Worm (Caenorhabditis elegans) whole organism, early embryonic: ENCODE results near the gene cpr-8.

Experiments
- B0310.2 ChIP-seq: sonication (generic microtip); optimal IDR thresholded peaks from 2 replicates; lab custom pipeline; 2016; ENCODE audit warnings: mild to moderate bottlenecking, missing genetic modification characterization, missing compliant biosample characterization
- F13C5.2 ChIP-seq: sonication (generic microtip); optimal IDR thresholded peaks from 2 replicates; lab custom pipeline; 2017; ENCODE audit warnings: mild to moderate bottlenecking, missing genetic modification characterization, inconsistent platforms, missing compliant biosample characterization
- aly-1 ChIP-seq: sonication (generic microtip); optimal IDR thresholded peaks from 2 replicates; lab custom pipeline; 2016; ENCODE audit warnings: missing genetic modification characterization, missing compliant biosample characterization
- ama-1 ChIP-seq: fragments of 150-350 bp; optimal IDR thresholded peaks from 2 replicates; lab custom pipeline; 2014
- ceh-13 ChIP-seq: fragments of 200-800 bp; sonication (Bioruptor generic); optimal IDR thresholded peaks from 2 replicates; lab custom pipeline; 2018; ENCODE audit warnings: mild to moderate bottlenecking, missing genetic modification characterization, missing compliant biosample characterization
- ceh-36 ChIP-seq: sonication (generic microtip); optimal IDR thresholded peaks from 2 replicates; lab custom pipeline; 2016; ENCODE audit warnings: missing genetic modification characterization, inconsistent platforms, missing compliant biosample characterization
- ets-7 ChIP-seq: sonication (generic microtip); optimal IDR thresholded peaks from 2 replicates; lab custom pipeline; 2016; ENCODE audit warnings: missing genotype, missing genetic modification characterization, missing compliant biosample characterization
- flt-1 ChIP-seq: fragments of 200-800 bp; sonication (Bioruptor generic); IDR thresholded peaks from 2 replicates; pipeline ENCODE4 v1.3.6; 2022; ENCODE audit warnings: missing genetic modification characterization, missing compliant biosample characterization
- hmbx-1 ChIP-seq: sonication (generic microtip); optimal IDR thresholded peaks from 2 replicates; lab custom pipeline; 2016; ENCODE audit warnings: mild to moderate bottlenecking, missing genetic modification characterization, missing compliant biosample characterization
- hmg-4 ChIP-seq: fragments of 200-800 bp; sonication (Bioruptor generic); optimal IDR thresholded peaks from 2 replicates; lab custom pipeline; 2018; ENCODE audit warnings: mild to moderate bottlenecking, missing genetic modification characterization, missing compliant biosample characterization
- hnd-1 ChIP-seq: sonication (generic microtip); optimal IDR thresholded peaks from 2 replicates; lab custom pipeline; 2016; ENCODE audit warnings: missing genetic modification characterization, missing compliant biosample characterization
- pes-1 ChIP-seq: fragments of 200-800 bp; sonication (Bioruptor generic); IDR thresholded peaks from 2 replicates; pipeline ENCODE4 v1.3.6; 2022; ENCODE audit warnings: missing genetic modification reagents, missing genetic modification characterization, missing compliant biosample characterization
- scrt-1 ChIP-seq: fragments of 200-800 bp; sonication (Bioruptor generic); IDR thresholded peaks from 2 replicates; pipeline ENCODE4 v1.3.6; 2022; ENCODE audit warnings: missing genetic modification characterization, missing compliant biosample characterization
- sea-1 ChIP-seq: fragments of 200-800 bp; sonication (Bioruptor generic); conservative IDR thresholded peaks from 2 replicates; pipeline ENCODE4 v1.3.6; 2022; ENCODE audit warnings: missing genetic modification characterization, missing compliant biosample characterization
- tbx-11 ChIP-seq: fragments of 200-800 bp; sonication (Bioruptor generic); IDR thresholded peaks from 2 replicates; pipeline ENCODE4 v1.3.6; 2022; ENCODE audit warnings: missing genetic modification characterization, missing compliant biosample characterization
- tbx-37 ChIP-seq: fragments of 200-800 bp; sonication (Bioruptor generic); conservative IDR thresholded peaks from 2 replicates; pipeline ENCODE4 v1.3.6; 2022; ENCODE audit warnings: missing genetic modification reagents, missing genetic modification characterization, missing compliant biosample characterization
- tra-4 ChIP-seq: sonication (generic microtip); optimal IDR thresholded peaks from 2 replicates; lab custom pipeline; 2017; ENCODE audit warnings: missing genetic modification characterization, missing compliant biosample characterization

Gene cpr-8

DNA sequence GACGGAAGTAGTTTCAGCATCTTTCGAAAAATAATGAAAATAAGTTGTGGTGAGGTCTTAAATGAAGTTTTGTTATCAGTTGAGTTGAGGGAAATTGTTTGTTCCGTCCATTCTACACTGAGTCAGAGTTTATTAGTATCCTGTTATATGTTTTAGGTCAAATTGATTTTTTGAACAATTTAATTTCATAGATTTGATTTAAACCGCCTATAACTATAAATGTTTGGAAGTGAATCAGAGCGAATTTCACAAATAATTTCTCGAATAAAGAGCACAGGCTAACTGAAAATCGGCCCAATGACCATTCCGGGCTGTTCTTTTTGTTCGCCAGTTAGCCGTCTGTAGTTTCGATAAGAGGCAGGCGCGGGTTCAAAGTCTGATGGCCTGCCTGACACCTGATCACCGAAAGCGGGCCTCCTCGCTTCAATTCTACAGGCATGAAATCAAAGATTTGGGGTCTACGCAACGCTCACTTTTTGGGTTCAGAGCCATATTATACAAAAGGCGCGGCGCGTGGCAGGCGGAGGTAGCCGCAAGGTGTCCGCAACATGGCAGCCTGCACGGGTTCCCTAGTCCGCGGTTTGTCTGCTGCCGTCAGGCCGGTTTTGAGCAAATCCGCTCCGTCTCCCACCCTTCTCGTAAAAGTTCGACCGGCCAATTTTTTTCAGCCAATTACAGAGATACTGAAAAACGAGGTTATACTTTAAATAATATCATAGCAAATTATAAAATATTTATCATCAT lies 2.4 kb upstream of the cpr-8 start, which contains the start of gene W07B8.4:
Gene W07B8.4 (minus strand): TSS at position 51 of the 744 bp plus-strand sequence.
- no peak for TF ChIP-seq aly-1 (tag; lab: Kevin White, UChicago)
- TF ChIP-seq ceh-36: no peak
- no peak for TF ChIP-seq pes-1 (GFP tag; lab: Robert Waterston, UW)
- TF ChIP-seq F13C5.2: no peak
- no peak for TF ChIP-seq sea-1 (GFP tag; lab: Robert Waterston, UW)

DNA sequence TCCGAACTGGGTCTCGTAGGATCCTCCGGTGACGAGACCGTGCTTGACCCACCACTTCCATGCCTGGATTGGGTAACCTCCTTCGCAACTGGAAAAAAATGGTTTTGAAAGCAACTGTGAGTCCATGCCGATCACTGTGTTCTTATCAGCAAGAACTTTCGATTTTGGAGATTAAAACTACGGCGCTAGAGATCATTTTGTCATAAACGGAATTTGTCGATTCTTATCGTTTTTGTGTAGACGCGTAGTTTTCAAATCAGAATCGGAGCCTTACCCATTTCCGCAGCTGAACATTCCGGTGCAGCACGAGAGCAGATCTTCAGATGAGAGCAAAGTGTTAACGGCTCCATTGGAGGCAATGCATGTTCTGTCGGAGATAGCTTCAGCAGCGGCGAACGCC lies 1.2 kb upstream of the cpr-8 start:
- TF ChIP-seq F13C5.2: no peak
- no peak for TF ChIP-seq flt-1 (GFP tag; lab: Robert Waterston, UW)
- TF ChIP-seq ets-7 (tag; lab: Kevin White, UChicago): no peak
- TF ChIP-seq sea-1 (GFP tag; lab: Robert Waterston, UW): no peak
- no peak for TF ChIP-seq hmbx-1 (tag; lab: Kevin White, UChicago)
- TF ChIP-seq hnd-1 (tag; lab: Kevin White, UChicago): no peak

DNA sequence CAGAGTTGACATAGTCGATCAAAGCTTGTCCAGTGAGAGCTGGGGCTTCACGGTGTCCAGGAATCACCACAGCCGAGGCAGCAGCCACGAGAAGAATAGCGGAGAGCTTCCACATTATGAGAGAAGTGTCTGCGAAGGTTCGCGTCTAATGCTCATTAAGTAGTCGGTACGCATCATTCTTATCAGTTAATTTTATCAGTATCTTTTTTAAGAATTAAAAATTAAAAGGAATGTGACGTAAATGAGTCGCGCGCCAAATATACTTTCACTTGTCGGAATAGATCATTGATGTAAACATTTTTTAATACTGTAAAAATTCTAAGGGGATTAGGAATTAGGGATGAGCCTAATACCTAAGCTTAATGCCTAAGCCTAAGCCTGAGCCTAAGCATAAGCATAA lies 562 bp upstream of the cpr-8 start, which contains the start of gene cpr-5:
Gene cpr-5 (minus strand): TSS at position 197 of the 400 bp plus-strand sequence.
- TF ChIP-seq tbx-37 (GFP tag; lab: Robert Waterston, UW) (no peak), aly-1 (tag; lab: Kevin White, UChicago) (no peak), tra-4 (tag; lab: Kevin White, UChicago) (no peak), F13C5.2 (no peak), scrt-1 (GFP tag; lab: Robert Waterston, UW) (no peak), hmbx-1 (tag; lab: Kevin White, UChicago) (no peak), ceh-36 (peak; percentile 60)

DNA sequence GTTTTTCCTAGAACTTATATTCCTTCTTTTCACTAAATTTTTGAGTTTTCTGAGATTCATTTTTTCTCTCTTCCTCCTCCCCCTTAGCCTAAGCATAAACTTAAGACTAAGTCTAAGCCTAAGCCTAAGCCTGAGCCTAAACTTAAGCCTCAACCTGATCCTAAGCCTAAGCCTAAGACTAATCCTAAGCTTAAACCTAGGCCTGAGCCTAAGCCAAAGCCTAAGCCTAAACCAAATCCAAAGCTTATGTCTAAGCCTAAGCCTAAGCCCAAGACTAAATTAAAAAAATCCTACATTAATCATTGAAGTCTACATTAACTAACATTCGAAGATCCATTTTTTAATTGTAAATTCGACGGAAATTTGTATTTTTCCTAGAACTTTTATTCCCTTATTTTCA lies 6.4 kb downstream of the cpr-8 start:
- TF ChIP-seq tbx-11 (no peak), ceh-36 (peak; percentile 70), B0310.2 (tag; lab: Kevin White, UChicago) (no peak)

DNA sequence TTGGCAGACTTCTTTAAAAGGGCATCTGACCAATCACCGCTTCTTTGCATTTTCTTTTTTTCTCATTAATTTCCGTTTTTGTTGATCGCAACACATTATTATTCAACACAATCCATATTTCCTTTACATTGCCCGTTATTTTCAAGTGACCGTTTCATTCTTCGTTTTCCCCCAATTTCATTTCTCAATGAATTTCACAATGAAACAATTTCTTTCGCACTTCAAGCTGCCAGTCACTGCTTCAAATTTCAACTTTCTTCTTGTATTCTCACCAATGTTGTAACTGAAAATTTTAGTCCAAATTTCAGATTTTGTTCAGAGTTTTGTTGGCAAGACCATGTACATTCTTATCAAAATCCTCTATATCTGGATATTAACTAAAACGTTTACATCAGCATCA lies 7.0 kb downstream of the cpr-8 start, which contains the start of gene cutl-22:
Gene cutl-22 (plus strand): TSS at position 301 of the 400 bp plus-strand sequence.
- no peak for TF ChIP-seq B0310.2 (tag; lab: Kevin White, UChicago)

DNA sequence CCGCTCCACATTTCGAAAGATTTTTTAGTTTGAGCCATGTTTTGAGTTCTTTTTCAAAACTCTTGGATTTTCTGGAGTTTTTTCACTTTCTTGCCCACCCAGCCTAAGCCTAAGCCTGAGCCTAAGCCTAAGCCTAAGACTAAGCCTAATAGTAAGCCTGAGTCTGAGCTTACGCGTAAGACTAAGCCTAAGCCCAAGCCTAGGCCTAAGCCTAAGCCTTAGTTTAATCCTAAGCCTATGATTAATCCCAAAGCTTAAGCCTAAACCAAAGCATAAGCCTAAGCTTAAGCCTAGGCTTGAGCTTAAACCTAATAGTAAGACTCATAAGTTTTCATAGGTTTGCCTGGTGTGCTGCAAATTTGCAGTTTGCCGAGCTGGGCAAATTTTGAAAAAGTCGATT lies 7.8 kb downstream of the cpr-8 start:
- TF ChIP-seq tra-4 (tag; lab: Kevin White, UChicago) (no peak), ama-1 (lab: Kevin White, UChicago) (no peak), ceh-36 (peak; percentile 92), sea-1 (GFP tag; lab: Robert Waterston, UW) (no peak)

DNA sequence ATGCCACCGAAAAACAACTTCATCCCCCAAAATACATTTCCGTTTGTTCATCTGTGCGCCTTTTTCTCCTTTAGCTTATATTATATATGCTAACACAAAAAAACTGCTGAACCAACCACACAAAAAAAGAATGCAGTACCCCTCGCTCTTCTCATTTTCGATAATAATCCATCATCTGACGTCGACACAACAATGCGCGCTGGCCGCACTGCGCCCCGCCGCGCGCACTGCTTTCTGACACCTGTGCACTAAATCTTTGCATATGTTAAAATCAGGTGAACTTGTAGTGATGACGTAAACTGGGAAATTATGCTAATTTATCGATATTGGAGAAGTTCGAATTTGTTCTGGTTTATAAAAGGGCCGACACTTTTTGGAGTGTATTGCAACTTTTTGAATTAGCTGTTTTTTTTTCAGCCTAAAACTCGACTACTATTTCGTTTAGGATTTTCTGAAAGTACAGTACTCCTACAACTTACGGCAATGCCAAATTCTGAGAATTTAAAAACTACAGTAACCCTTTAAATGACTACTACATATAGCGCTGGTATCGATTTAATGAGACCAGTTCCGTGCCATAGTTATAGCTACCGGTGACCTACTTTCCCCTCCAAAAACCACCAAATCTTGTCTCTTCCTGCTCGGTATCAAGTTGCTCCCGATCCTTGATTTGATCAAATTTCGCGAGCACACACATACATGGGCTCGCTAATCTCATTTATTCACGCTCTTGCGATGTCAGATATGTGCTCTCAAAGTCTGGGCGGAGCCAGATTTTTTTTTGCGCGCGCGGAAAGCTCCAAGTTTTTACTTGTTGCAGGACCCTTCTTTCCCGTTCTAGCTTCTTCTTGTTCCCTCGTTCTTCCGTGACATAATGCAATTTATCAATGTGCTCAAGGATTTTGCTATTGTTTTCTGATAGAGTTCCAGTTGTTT lies 15.6 kb downstream of the cpr-8 start:
- no peak for TF ChIP-seq aly-1 (tag; lab: Kevin White, UChicago)
- no peak for TF ChIP-seq scrt-1 (GFP tag; lab: Robert Waterston, UW)
- TF ChIP-seq hmg-4 (GFP tag; lab: Kevin White, UChicago): no peak
- TF ChIP-seq sea-1 (GFP tag; lab: Robert Waterston, UW): no peak

DNA sequence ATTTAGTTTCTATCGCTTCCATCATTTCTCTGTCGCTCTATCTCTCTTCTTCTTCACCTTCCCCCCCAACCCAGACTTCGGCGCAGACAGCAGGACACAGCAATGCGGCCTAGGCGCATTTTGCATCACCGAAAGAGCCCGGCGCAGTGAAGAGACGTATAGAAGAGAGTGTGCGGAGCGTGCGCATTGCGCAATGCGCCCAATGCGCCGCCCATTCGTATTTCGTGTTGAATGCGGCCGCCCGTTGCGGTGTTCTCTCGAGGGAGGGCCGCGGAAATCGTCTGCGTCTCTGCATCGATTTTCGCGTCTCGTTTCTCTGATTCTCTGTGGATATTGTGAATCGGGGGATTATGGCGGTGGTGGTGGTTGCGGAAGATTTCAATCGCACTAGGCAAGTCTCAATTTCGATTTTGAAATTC lies 16.9 kb downstream of the cpr-8 start:
- TF ChIP-seq pes-1 (GFP tag; lab: Robert Waterston, UW) (peak; percentile 71), ceh-36 (peak; percentile 51), scrt-1 (GFP tag; lab: Robert Waterston, UW) (no peak), ama-1 (lab: Kevin White, UChicago) (no peak), flt-1 (GFP tag; lab: Robert Waterston, UW) (peak; percentile 61; the same call in 1 of the 2 replicates), sea-1 (GFP tag; lab: Robert Waterston, UW) (0 out of 2 replicates have a peak, but pooled peaks have one; percentile 67), tbx-37 (GFP tag; lab: Robert Waterston, UW) (no peak), aly-1 (tag; lab: Kevin White, UChicago) (peak; percentile 20), F13C5.2 (peak; percentile 76), hmg-4 (GFP tag; lab: Kevin White, UChicago) (peak; percentile 84), hnd-1 (tag; lab: Kevin White, UChicago) (no peak), ceh-13 (GFP tag; lab: Kevin White, UChicago) (no peak), B0310.2 (tag; lab: Kevin White, UChicago) (no peak), tbx-11 (no peak), hmbx-1 (tag; lab: Kevin White, UChicago) (no peak), tra-4 (tag; lab: Kevin White, UChicago) (no peak), ets-7 (tag; lab: Kevin White, UChicago) (peak; percentile 56)
